Worm (Caenorhabditis elegans) whole organism, early embryonic: ENCODE measurements around the gene lite-1.

Source experiments
- B0310.2 ChIP-seq: sonication (generic microtip); optimal IDR thresholded peaks from 2 replicates; lab custom pipeline; 2016; ENCODE audit warnings: mild to moderate bottlenecking, missing genetic modification characterization, missing compliant biosample characterization
- F13C5.2 ChIP-seq: sonication (generic microtip); optimal IDR thresholded peaks from 2 replicates; lab custom pipeline; 2017; ENCODE audit warnings: mild to moderate bottlenecking, missing genetic modification characterization, inconsistent platforms, missing compliant biosample characterization
- aly-1 ChIP-seq: sonication (generic microtip); optimal IDR thresholded peaks from 2 replicates; lab custom pipeline; 2016; ENCODE audit warnings: missing genetic modification characterization, missing compliant biosample characterization
- ama-1 ChIP-seq: fragments of 150-350 bp; optimal IDR thresholded peaks from 2 replicates; lab custom pipeline; 2014
- ceh-13 ChIP-seq: fragments of 200-800 bp; sonication (Bioruptor generic); optimal IDR thresholded peaks from 2 replicates; lab custom pipeline; 2018; ENCODE audit warnings: mild to moderate bottlenecking, missing genetic modification characterization, missing compliant biosample characterization
- ceh-36 ChIP-seq: sonication (generic microtip); optimal IDR thresholded peaks from 2 replicates; lab custom pipeline; 2016; ENCODE audit warnings: missing genetic modification characterization, inconsistent platforms, missing compliant biosample characterization
- ets-7 ChIP-seq: sonication (generic microtip); optimal IDR thresholded peaks from 2 replicates; lab custom pipeline; 2016; ENCODE audit warnings: missing genotype, missing genetic modification characterization, missing compliant biosample characterization
- flt-1 ChIP-seq: fragments of 200-800 bp; sonication (Bioruptor generic); IDR thresholded peaks from 2 replicates; pipeline ENCODE4 v1.3.6; 2022; ENCODE audit warnings: missing genetic modification characterization, missing compliant biosample characterization
- hmbx-1 ChIP-seq: sonication (generic microtip); optimal IDR thresholded peaks from 2 replicates; lab custom pipeline; 2016; ENCODE audit warnings: mild to moderate bottlenecking, missing genetic modification characterization, missing compliant biosample characterization
- hmg-4 ChIP-seq: fragments of 200-800 bp; sonication (Bioruptor generic); optimal IDR thresholded peaks from 2 replicates; lab custom pipeline; 2018; ENCODE audit warnings: mild to moderate bottlenecking, missing genetic modification characterization, missing compliant biosample characterization
- hnd-1 ChIP-seq: sonication (generic microtip); optimal IDR thresholded peaks from 2 replicates; lab custom pipeline; 2016; ENCODE audit warnings: missing genetic modification characterization, missing compliant biosample characterization
- pes-1 ChIP-seq: fragments of 200-800 bp; sonication (Bioruptor generic); IDR thresholded peaks from 2 replicates; pipeline ENCODE4 v1.3.6; 2022; ENCODE audit warnings: missing genetic modification reagents, missing genetic modification characterization, missing compliant biosample characterization
- scrt-1 ChIP-seq: fragments of 200-800 bp; sonication (Bioruptor generic); IDR thresholded peaks from 2 replicates; pipeline ENCODE4 v1.3.6; 2022; ENCODE audit warnings: missing genetic modification characterization, missing compliant biosample characterization
- sea-1 ChIP-seq: fragments of 200-800 bp; sonication (Bioruptor generic); conservative IDR thresholded peaks from 2 replicates; pipeline ENCODE4 v1.3.6; 2022; ENCODE audit warnings: missing genetic modification characterization, missing compliant biosample characterization
- tbx-11 ChIP-seq: fragments of 200-800 bp; sonication (Bioruptor generic); IDR thresholded peaks from 2 replicates; pipeline ENCODE4 v1.3.6; 2022; ENCODE audit warnings: missing genetic modification characterization, missing compliant biosample characterization
- tbx-37 ChIP-seq: fragments of 200-800 bp; sonication (Bioruptor generic); conservative IDR thresholded peaks from 2 replicates; pipeline ENCODE4 v1.3.6; 2022; ENCODE audit warnings: missing genetic modification reagents, missing genetic modification characterization, missing compliant biosample characterization
- tra-4 ChIP-seq: sonication (generic microtip); optimal IDR thresholded peaks from 2 replicates; lab custom pipeline; 2017; ENCODE audit warnings: missing genetic modification characterization, missing compliant biosample characterization

Gene lite-1

DNA sequence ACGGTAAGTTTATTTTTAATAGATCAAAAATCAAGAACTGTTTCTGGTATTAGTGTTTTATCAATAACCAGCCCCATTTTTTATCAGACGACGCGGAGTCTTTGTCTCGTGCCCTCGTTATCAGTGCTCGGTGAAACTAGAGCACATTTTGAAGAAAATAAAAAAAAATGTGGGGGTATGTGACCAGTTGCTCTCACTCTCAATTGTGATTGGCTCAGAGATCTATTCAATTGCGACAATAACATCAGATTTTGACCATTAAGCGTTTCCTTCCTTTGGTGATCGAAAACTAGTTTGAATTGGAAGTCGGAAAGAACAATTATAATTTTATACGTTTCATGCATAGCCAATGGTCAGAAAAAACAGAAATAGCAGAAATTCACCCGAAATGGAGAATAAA, 25.9 kb upstream of the lite-1 start:
- no peak for TF ChIP-seq F13C5.2 (tag; lab: Kevin White, UChicago)
- TF ChIP-seq sea-1 (GFP tag; lab: Robert Waterston, UW) = no peak
- no peak for TF ChIP-seq tbx-11 (GFP tag; lab: Robert Waterston, UW)
- no peak for TF ChIP-seq pes-1
- no peak for TF ChIP-seq B0310.2 (tag; lab: Kevin White, UChicago)
- TF ChIP-seq tra-4 (tag; lab: Kevin White, UChicago) = no peak
- TF ChIP-seq aly-1 = no peak
- TF ChIP-seq hmg-4 (GFP tag; lab: Kevin White, UChicago) = no peak

DNA sequence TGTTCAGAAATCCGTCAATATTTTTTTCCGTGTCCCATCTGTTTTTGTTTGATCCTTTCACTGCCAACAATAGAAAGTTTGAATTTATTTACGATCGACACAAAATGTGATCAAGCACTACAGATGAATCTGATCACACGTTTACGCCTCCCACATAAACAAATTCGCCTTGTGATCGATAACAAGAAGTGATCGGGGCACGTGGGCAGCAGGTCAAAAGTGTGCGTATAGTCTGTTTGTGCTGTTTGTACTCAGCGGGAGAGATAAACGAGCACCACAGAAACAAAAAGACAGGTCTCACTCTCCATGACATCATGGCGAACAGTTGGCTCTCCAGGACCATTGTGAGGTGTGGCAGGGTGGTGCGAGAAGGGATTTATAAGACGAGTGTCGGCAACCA, 25.0 kb upstream of the lite-1 start:
- TF ChIP-seq ceh-36 (tag; lab: Kevin White, UChicago) = peak; percentile 49
- TF ChIP-seq B0310.2 (tag; lab: Kevin White, UChicago) = no peak
- TF ChIP-seq scrt-1 (GFP tag; lab: Robert Waterston, UW) = no peak
- no peak for TF ChIP-seq F13C5.2 (tag; lab: Kevin White, UChicago)
- no peak for TF ChIP-seq pes-1
- TF ChIP-seq ets-7 (tag; lab: Kevin White, UChicago) = peak; percentile 6
- TF ChIP-seq hmg-4 (GFP tag; lab: Kevin White, UChicago) = peak; percentile 58
- no peak for TF ChIP-seq hmbx-1 (tag; lab: Kevin White, UChicago)
- no peak for TF ChIP-seq ceh-13 (GFP tag; lab: Kevin White, UChicago)
- 0 out of 2 replicates have a peak, but pooled peaks have one; percentile 32 for TF ChIP-seq sea-1 (GFP tag; lab: Robert Waterston, UW)
- 0 out of 2 replicates have a peak, but pooled peaks have one; percentile 35 for TF ChIP-seq tbx-11 (GFP tag; lab: Robert Waterston, UW)
- TF ChIP-seq tbx-37 = no peak
- no peak for TF ChIP-seq aly-1
- no peak for TF ChIP-seq hnd-1
- TF ChIP-seq flt-1 = no peak
- no peak for TF ChIP-seq ama-1 (lab: Kevin White, UChicago)
- no peak for TF ChIP-seq tra-4 (tag; lab: Kevin White, UChicago)

DNA sequence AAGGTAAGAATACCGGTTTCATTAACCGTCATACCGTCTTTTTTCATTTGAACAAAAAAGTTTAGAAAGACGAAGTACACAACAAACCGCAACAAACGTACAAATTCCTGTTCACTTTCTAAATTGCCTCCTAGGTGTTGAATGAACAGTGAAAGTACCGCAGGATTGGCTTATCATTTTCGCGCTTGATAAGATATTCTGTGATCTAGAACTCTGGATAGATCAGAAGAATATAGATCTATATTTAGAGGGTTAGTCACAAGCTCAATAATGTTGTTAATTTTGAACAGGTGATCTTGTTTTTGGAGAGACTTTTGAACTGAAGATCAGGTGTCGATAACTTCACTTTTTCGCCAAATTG, 24.1 kb upstream of the lite-1 start:
- no peak for TF ChIP-seq ets-7 (tag; lab: Kevin White, UChicago)

DNA sequence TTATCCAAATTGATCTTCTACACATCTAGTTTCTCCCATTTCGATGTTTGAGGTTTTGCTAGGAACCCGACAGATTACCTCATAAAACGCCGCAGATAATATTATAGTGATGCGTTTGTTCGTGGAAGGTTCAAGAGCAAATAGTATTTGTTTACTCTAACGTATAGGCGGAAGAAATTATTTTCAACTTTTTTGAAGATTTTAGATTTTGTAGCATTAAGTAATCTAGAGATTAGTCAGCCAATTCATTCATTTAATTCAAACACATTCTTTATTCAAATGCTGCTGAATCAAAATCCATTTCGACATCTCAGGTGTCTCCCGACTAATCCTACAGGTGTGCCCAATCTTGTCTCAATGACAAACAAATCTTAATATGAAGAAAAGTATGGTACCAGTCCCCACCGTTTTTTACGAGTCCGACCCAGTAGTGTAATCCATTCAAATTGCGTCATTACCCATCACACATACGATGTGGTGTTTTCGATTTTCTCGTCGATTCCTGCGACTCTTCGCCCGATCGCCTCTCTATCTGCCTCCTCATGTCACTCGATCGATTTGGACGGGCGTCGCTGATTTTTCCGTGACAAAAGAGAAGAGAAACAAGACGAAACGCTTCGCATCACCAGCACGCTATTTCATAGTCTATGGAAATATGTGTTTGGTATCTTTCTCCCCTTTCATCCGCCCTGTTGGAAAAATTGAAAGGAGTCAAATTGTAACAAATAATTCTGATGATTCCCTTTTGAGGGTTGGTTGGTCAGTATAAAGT, 23.5 kb upstream of the lite-1 start:
- TF ChIP-seq B0310.2 (tag; lab: Kevin White, UChicago) = no peak
- TF ChIP-seq ceh-13 (GFP tag; lab: Kevin White, UChicago) = no peak
- TF ChIP-seq tbx-11 (GFP tag; lab: Robert Waterston, UW) = no peak
- TF ChIP-seq ceh-36 (tag; lab: Kevin White, UChicago) = peak; percentile 24
- TF ChIP-seq hmg-4 (GFP tag; lab: Kevin White, UChicago) = peak; percentile 67
- TF ChIP-seq hmbx-1 (tag; lab: Kevin White, UChicago) = no peak
- TF ChIP-seq sea-1 (GFP tag; lab: Robert Waterston, UW) = peak; percentile 56; the same call in 1 of the 2 replicates
- 0 out of 2 replicates have a peak, but pooled peaks have one; percentile 11 for TF ChIP-seq pes-1
- no peak for TF ChIP-seq ama-1 (lab: Kevin White, UChicago)
- TF ChIP-seq hnd-1 = no peak
- no peak for TF ChIP-seq ets-7 (tag; lab: Kevin White, UChicago)
- no peak for TF ChIP-seq F13C5.2 (tag; lab: Kevin White, UChicago)
- no peak for TF ChIP-seq aly-1
- TF ChIP-seq flt-1 = no peak

DNA sequence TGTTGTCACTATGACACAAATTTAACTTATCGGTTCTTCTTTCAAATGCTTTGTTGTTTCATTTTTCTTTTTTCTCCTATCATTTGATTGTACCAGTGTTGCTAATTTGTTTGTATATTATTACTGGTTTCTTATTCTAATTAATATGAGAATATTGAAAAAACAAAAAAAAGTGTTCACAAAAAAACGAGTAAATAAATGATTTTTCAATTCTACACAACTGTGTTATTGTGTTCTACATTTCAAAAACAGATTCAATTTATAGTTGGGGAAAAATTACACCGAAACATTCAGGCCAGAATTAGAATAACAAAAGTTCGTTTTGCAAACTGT, 23.0 kb upstream of the lite-1 start:
- no peak for TF ChIP-seq hmg-4 (GFP tag; lab: Kevin White, UChicago)

DNA sequence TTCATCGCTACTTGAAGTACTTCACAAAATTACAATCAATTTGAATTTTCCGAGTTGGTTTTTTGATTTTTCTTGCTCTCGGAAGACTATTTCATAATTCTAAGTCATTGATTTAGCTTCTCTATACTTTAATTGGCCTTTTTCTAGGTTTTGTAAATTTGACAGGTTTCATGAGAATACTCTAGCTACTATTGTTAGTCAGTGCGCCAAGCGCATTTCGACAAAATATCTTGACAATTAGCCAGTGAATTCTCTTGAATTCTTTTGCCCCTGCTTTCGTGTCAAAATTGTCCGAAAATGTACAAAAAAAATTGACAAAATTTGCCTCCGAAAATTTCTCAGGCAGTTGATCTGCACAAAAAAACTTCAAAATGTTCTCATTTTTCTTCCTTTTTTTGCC, 22.6 kb upstream of the lite-1 start:
- TF ChIP-seq ceh-13 (GFP tag; lab: Kevin White, UChicago) (no peak), ama-1 (lab: Kevin White, UChicago) (no peak), flt-1 (no peak), aly-1 (no peak), pes-1 (no peak), scrt-1 (GFP tag; lab: Robert Waterston, UW) (no peak), tra-4 (tag; lab: Kevin White, UChicago) (no peak), ets-7 (tag; lab: Kevin White, UChicago) (no peak), F13C5.2 (tag; lab: Kevin White, UChicago) (no peak), tbx-11 (GFP tag; lab: Robert Waterston, UW) (no peak), B0310.2 (tag; lab: Kevin White, UChicago) (no peak), hmg-4 (GFP tag; lab: Kevin White, UChicago) (no peak), hnd-1 (no peak), tbx-37 (no peak), sea-1 (GFP tag; lab: Robert Waterston, UW) (no peak), ceh-36 (tag; lab: Kevin White, UChicago) (no peak), hmbx-1 (tag; lab: Kevin White, UChicago) (no peak)

DNA sequence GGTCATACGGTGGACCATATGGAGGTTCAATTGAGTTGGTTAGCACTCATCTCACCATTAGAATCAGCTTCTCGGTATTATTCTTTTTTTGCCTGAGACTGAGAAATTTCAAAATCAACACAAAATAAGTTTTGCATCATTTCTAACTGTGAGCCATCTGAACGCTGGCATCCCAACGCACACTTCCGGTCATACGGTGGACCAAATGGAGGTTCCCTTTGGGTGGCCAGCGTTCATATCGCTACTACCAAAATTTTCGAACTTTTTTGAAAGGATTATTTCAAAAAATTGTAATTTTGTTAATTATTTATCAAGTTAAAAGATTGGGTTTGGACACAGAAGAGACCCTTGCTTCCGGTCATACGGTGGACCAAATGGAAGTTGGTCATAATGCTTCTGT, 22.2 kb upstream of the lite-1 start:
- TF ChIP-seq aly-1 (no peak), hmg-4 (GFP tag; lab: Kevin White, UChicago) (no peak), hnd-1 (no peak), tbx-11 (GFP tag; lab: Robert Waterston, UW) (no peak), ets-7 (tag; lab: Kevin White, UChicago) (peak; percentile 14), scrt-1 (GFP tag; lab: Robert Waterston, UW) (no peak)
